Worm (Caenorhabditis elegans) whole organism, L4 larva: ENCODE results near the gene C03B1.4.

Experiments used
- D1046.2 ChIP-seq: fragments of 200-800 bp; sonication (Bioruptor generic); IDR thresholded peaks from 2 replicates; pipeline ENCODE4 v1.3.6; 2022; ENCODE audit warnings: missing genetic modification characterization, missing compliant biosample characterization
- T26A8.4 ChIP-seq: fragments of 200-800 bp; sonication (Bioruptor generic); IDR thresholded peaks from 2 replicates; pipeline ENCODE4 v1.3.6; 2022; ENCODE audit warnings: missing genetic modification characterization, missing compliant biosample characterization
- Y48G9A.11 ChIP-seq: fragments of 200-800 bp; sonication (Bioruptor generic); IDR thresholded peaks from 2 replicates; pipeline ENCODE4 v1.3.6; 2022; ENCODE audit warnings: missing genetic modification reagents, missing genetic modification characterization, missing compliant biosample characterization
- Y5F2A.4 ChIP-seq: fragments of 200-800 bp; sonication (Bioruptor generic); optimal IDR thresholded peaks from 2 replicates; lab custom pipeline; 2018; ENCODE audit warnings: mild to moderate bottlenecking, missing genetic modification characterization, missing compliant biosample characterization
- ZK337.2 ChIP-seq: fragments of 200-800 bp; sonication (Bioruptor generic); IDR thresholded peaks from 2 replicates; pipeline ENCODE4 v1.3.6; 2022; ENCODE audit warnings: missing genetic modification reagents, missing genetic modification characterization, missing compliant biosample characterization
- aha-1 ChIP-seq: fragments of 150-350 bp; peaks from one replicate; lab custom pipeline; 2014; ENCODE audit warnings: missing biosample characterization, missing genetic modification characterization
- ama-1 ChIP-seq: fragments of 150-350 bp; optimal IDR thresholded peaks from 2 replicates; lab custom pipeline; 2014; ENCODE audit warnings: inconsistent platforms, mixed read lengths
- arid-1 ChIP-seq: fragments of 200-800 bp; sonication (Bioruptor generic); conservative IDR thresholded peaks from 2 replicates; pipeline ENCODE4 v1.3.6; 2022; ENCODE audit warnings: missing genetic modification reagents, missing genetic modification characterization, missing compliant biosample characterization
- ceh-20 ChIP-seq: fragments of 200-800 bp; sonication (Bioruptor generic); IDR thresholded peaks from 2 replicates; pipeline ENCODE4 v1.3.6; 2022; ENCODE audit warnings: missing genetic modification reagents, missing genetic modification characterization, missing compliant biosample characterization
- ceh-28 ChIP-seq: fragments of 150-350 bp; optimal IDR thresholded peaks from 2 replicates; lab custom pipeline; 2014; ENCODE audit warnings: missing biosample characterization, missing genetic modification reagents, missing genetic modification characterization
- ces-1 ChIP-seq: fragments of 150-350 bp; sonication (generic microtip); optimal IDR thresholded peaks from 4 replicates; lab custom pipeline; 2014; ENCODE audit warnings: missing biosample characterization, missing genetic modification reagents, missing genetic modification characterization
- daf-12 ChIP-seq: fragments of 150-350 bp; optimal IDR thresholded peaks from 2 replicates; lab custom pipeline; 2014; ENCODE audit warnings: missing biosample characterization, missing genetic modification reagents, missing genetic modification characterization
- daf-16 ChIP-seq, 3 experiments: sonication (generic microtip); optimal IDR thresholded peaks; 2 replicates each; lab custom pipeline; 2016 to 2017; ENCODE audit warnings: missing genetic modification characterization in 3 of 3, missing genetic modification reagents in 3 of 3, mild to moderate bottlenecking in 2 of 3, missing compliant biosample characterization in 2 of 3, missing biosample characterization in 1 of 3, moderate library complexity in 1 of 3
- daf-19 ChIP-seq: fragments of 200-800 bp; sonication (Bioruptor generic); conservative IDR thresholded peaks from 2 replicates; pipeline ENCODE4 v1.3.6; 2022; ENCODE audit warnings: missing genetic modification characterization, missing compliant biosample characterization
- dmd-6 ChIP-seq: fragments of 200-800 bp; sonication (Bioruptor generic); IDR thresholded peaks from 2 replicates; pipeline ENCODE4 v1.3.6; 2022; ENCODE audit warnings: missing genetic modification reagents, missing genetic modification characterization, missing compliant biosample characterization
- dmd-9 ChIP-seq: fragments of 200-800 bp; sonication (Bioruptor generic); IDR thresholded peaks from 2 replicates; pipeline ENCODE4 v1.3.6; 2022; ENCODE audit warnings: missing genetic modification reagents, missing genetic modification characterization, missing compliant biosample characterization
- duxl-1 ChIP-seq: sonication (generic microtip); optimal IDR thresholded peaks from 2 replicates; lab custom pipeline; 2016; ENCODE audit warnings: mild to moderate bottlenecking, missing genetic modification characterization, moderate library complexity, missing compliant biosample characterization; ENCODE audit not compliant: poor library complexity
- egl-27 ChIP-seq: sonication (generic microtip); optimal IDR thresholded peaks from 3 replicates; lab custom pipeline; 2017; ENCODE audit warnings: missing biosample characterization, missing genetic modification reagents, missing genetic modification characterization
- fos-1 ChIP-seq: fragments of 150-350 bp; optimal IDR thresholded peaks from 2 replicates; lab custom pipeline; 2014; ENCODE audit warnings: missing biosample characterization, missing genetic modification characterization
- hif-1 ChIP-seq, 2 experiments: sonication (generic microtip); optimal IDR thresholded peaks; 2 replicates each; lab custom pipeline; 2016 to 2017; ENCODE audit warnings: missing compliant biosample characterization in 2 of 2, missing genetic modification characterization in 2 of 2, missing genetic modification reagents in 2 of 2, missing genotype in 2 of 2, mild to moderate bottlenecking in 1 of 2
- hlh-11 ChIP-seq: fragments of 200-800 bp; sonication (Bioruptor generic); optimal IDR thresholded peaks from 2 replicates; lab custom pipeline; 2018; ENCODE audit warnings: mild to moderate bottlenecking, missing genetic modification characterization, missing compliant biosample characterization
- hlh-30 ChIP-seq: sonication (generic microtip); optimal IDR thresholded peaks from 2 replicates; lab custom pipeline; 2017; ENCODE audit warnings: antibody characterized with exemption, mild to moderate bottlenecking, missing genetic modification characterization, missing compliant biosample characterization; ENCODE audit not compliant: insufficient read depth
- jun-1 ChIP-seq: fragments of 150-350 bp; optimal IDR thresholded peaks from 2 replicates; lab custom pipeline; 2014; ENCODE audit warnings: missing biosample characterization, missing genetic modification reagents, missing genetic modification characterization
- lin-1 ChIP-seq: fragments of 200-800 bp; sonication (Bioruptor generic); IDR thresholded peaks from 2 replicates; pipeline ENCODE4 v1.3.6; 2022; ENCODE audit warnings: missing genetic modification reagents, missing genetic modification characterization, missing compliant biosample characterization
- lin-15B ChIP-seq: fragments of 150-350 bp; sonication (generic microtip); optimal IDR thresholded peaks from 3 replicates; lab custom pipeline; 2014; ENCODE audit warnings: missing biosample characterization, missing genetic modification characterization
- lin-29 ChIP-seq: fragments of 200-800 bp; sonication (Bioruptor generic); IDR thresholded peaks from 2 replicates; pipeline ENCODE4 v1.3.6; 2022; ENCODE audit warnings: missing genetic modification reagents, missing genetic modification characterization, missing compliant biosample characterization
- madf-9 ChIP-seq: fragments of 200-800 bp; sonication (Bioruptor generic); conservative IDR thresholded peaks from 2 replicates; pipeline ENCODE4 v1.3.6; 2022; ENCODE audit warnings: missing genetic modification reagents, missing genetic modification characterization, missing compliant biosample characterization
- mdt-29 ChIP-seq: fragments of 200-800 bp; sonication (Bioruptor generic); IDR thresholded peaks from 2 replicates; pipeline ENCODE4 v1.3.6; 2022; ENCODE audit warnings: missing genetic modification reagents, missing genetic modification characterization, missing compliant biosample characterization
- mxl-3 ChIP-seq: fragments of 200-800 bp; sonication (Bioruptor generic); optimal IDR thresholded peaks from 2 replicates; lab custom pipeline; 2018; ENCODE audit warnings: mild to moderate bottlenecking, missing genetic modification characterization, missing compliant biosample characterization
- nhr-111 ChIP-seq: fragments of 200-800 bp; sonication (Bioruptor generic); optimal IDR thresholded peaks from 2 replicates; lab custom pipeline; 2018; ENCODE audit warnings: mild to moderate bottlenecking, missing genetic modification characterization, missing compliant biosample characterization
- nhr-41 ChIP-seq: fragments of 200-800 bp; sonication (Bioruptor generic); IDR thresholded peaks from 2 replicates; pipeline ENCODE4 v1.3.6; 2022; ENCODE audit warnings: missing genetic modification reagents, missing genetic modification characterization, missing compliant biosample characterization
- nhr-42 ChIP-seq: fragments of 200-800 bp; sonication (Bioruptor generic); IDR thresholded peaks from 2 replicates; pipeline ENCODE4 v1.3.6; 2022; ENCODE audit warnings: missing genetic modification characterization, missing compliant biosample characterization
- rbr-2 ChIP-seq: sonication (generic microtip); optimal IDR thresholded peaks from 2 replicates; lab custom pipeline; 2016; ENCODE audit warnings: missing genotype, missing genetic modification characterization, missing compliant biosample characterization
- set-16 ChIP-seq: fragments of 200-800 bp; sonication (Bioruptor generic); IDR thresholded peaks from 2 replicates; pipeline ENCODE4 v1.3.6; 2022; ENCODE audit warnings: missing genetic modification reagents, missing genetic modification characterization, missing compliant biosample characterization
- skn-1 ChIP-seq: fragments of 150-350 bp; optimal IDR thresholded peaks from 2 replicates; lab custom pipeline; 2014; ENCODE audit warnings: missing biosample characterization, missing genetic modification characterization
- snpc-4 ChIP-seq: fragments of 150-350 bp; optimal IDR thresholded peaks from 2 replicates; lab custom pipeline; 2014; ENCODE audit warnings: missing biosample characterization, missing genetic modification characterization
- tag-97 ChIP-seq: fragments of 200-800 bp; sonication (Bioruptor generic); IDR thresholded peaks from 2 replicates; pipeline ENCODE4 v1.3.6; 2022; ENCODE audit warnings: missing genetic modification characterization, missing compliant biosample characterization
- unc-39 ChIP-seq: sonication (generic microtip); optimal IDR thresholded peaks from 2 replicates; lab custom pipeline; 2017; ENCODE audit warnings: missing biosample characterization, missing genetic modification characterization
- vab-7 ChIP-seq: fragments of 200-800 bp; sonication (Bioruptor generic); IDR thresholded peaks from 2 replicates; pipeline ENCODE4 v1.3.6; 2022; ENCODE audit warnings: missing genetic modification reagents, missing genetic modification characterization, missing compliant biosample characterization
- zag-1 ChIP-seq: fragments of 150-350 bp; optimal IDR thresholded peaks from 2 replicates; lab custom pipeline; 2014; ENCODE audit warnings: missing biosample characterization, missing genetic modification characterization
- zfp-3 ChIP-seq: fragments of 200-800 bp; sonication (Bioruptor generic); conservative IDR thresholded peaks from 2 replicates; pipeline ENCODE4 v1.3.6; 2022; ENCODE audit warnings: missing genetic modification reagents, missing genetic modification characterization, missing compliant biosample characterization

C03B1.4 gene

ce11 chrX:6371192-6372116 is 7.2 kb downstream of the C03B1.4 start (continued):
- TF ChIP-seq D1046.2 (GFP tag; lab: Robert Waterston, UW) (peak; percentile 87), daf-19 (GFP tag; lab: Robert Waterston, UW) (peak; percentile 86), daf-16 (GFP tag; optimal IDR thresholded peaks at IDR 0.05; lab: Kevin White, UChicago) (peak; percentile 69 to 79), daf-16 (tag; optimal IDR thresholded peaks at IDR 0.05; lab: Kevin White, UChicago) (peak; percentile 54), set-16 (GFP tag; lab: Robert Waterston, UW) (no peak), ces-1 (GFP tag; lab: Kevin White, UChicago) (no peak), hlh-11 (no peak), duxl-1 (tag; lab: Kevin White, UChicago) (peak; percentile 73), snpc-4 (tag; lab: Kevin White, UChicago) (no peak), mdt-29 (GFP tag; lab: Robert Waterston, UW) (peak; percentile 48; the same call in 1 of the 2 replicates), daf-12 (tag; lab: Kevin White, UChicago) (no peak), mxl-3 (no peak), vab-7 (peak; percentile 90), tag-97 (GFP tag; lab: Robert Waterston, UW) (no peak), Y5F2A.4 (GFP tag; lab: Kevin White, UChicago) (peak; percentile 40), dmd-6 (GFP tag; lab: Robert Waterston, UW) (peak; percentile 68), zag-1 (tag; lab: Kevin White, UChicago) (no peak), egl-27 (no peak), zfp-3 (GFP tag; lab: Robert Waterston, UW) (peak; percentile 66), madf-9 (peak; percentile 73), Y48G9A.11 (peak; percentile 51; the same call in 1 of the 2 replicates), nhr-111 (GFP tag; lab: Kevin White, UChicago) (peak; percentile 63), nhr-41 (GFP tag; lab: Robert Waterston, UW) (peak; percentile 56; the same call in 1 of the 2 replicates), ama-1 (lab: Kevin White, UChicago) (no peak), arid-1 (GFP tag; lab: Robert Waterston, UW) (no peak; the same call in 1 of the 2 replicates), jun-1 (no peak)

ce11 chrX:6373348-6373747 is 9.1 kb downstream of the C03B1.4 start, which contains the start of gene C03B1.17:
Gene C03B1.17, plus strand, starts transcription at chrX:6373648.
- no peak for TF ChIP-seq lin-29 (GFP tag; lab: Robert Waterston, UW)
- TF ChIP-seq rbr-2 = no peak
- TF ChIP-seq daf-19 (GFP tag; lab: Robert Waterston, UW) = no peak
- TF ChIP-seq dmd-9 (GFP tag; lab: Robert Waterston, UW) = no peak
- TF ChIP-seq hlh-30 (tag; lab: Kevin White, UChicago) = no peak
- TF ChIP-seq Y48G9A.11 = no peak
- no peak for TF ChIP-seq lin-15B (tag; lab: Kevin White, UChicago)
- TF ChIP-seq unc-39 (tag; lab: Kevin White, UChicago) = no peak
- TF ChIP-seq ceh-28 (tag; lab: Kevin White, UChicago) = no peak
- TF ChIP-seq lin-1 (GFP tag; lab: Robert Waterston, UW) = no peak
- no peak for TF ChIP-seq aha-1
- TF ChIP-seq skn-1 (tag; lab: Kevin White, UChicago) = no peak
- no peak for TF ChIP-seq hif-1 (tag; optimal IDR thresholded peaks at IDR 0.05; lab: Kevin White, UChicago)
- no peak for TF ChIP-seq T26A8.4 (GFP tag; lab: Robert Waterston, UW)
- TF ChIP-seq fos-1 = no peak
- no peak for TF ChIP-seq ZK337.2 (GFP tag; lab: Robert Waterston, UW)
- no peak for TF ChIP-seq set-16 (GFP tag; lab: Robert Waterston, UW)
- no peak for TF ChIP-seq nhr-42 (GFP tag; lab: Robert Waterston, UW)
- TF ChIP-seq ceh-20 (GFP tag; lab: Robert Waterston, UW) = no peak
